Worm (Caenorhabditis elegans): Measurements from ENCODE around the gene F59E12.9.

ce11 chrII:5604441-5604840 is 42.4 kb downstream of the F59E12.9 start:
- TF ChIP-seq nhr-25 (tag; optimal IDR thresholded peaks at IDR 0.05) (no peak), snpc-4 (tag; optimal IDR thresholded peaks at IDR 0.05) (no peak), fos-1 (tag; optimal IDR thresholded peaks at IDR 0.05) (no peak), ZK546.5 (tag; optimal IDR thresholded peaks at IDR 0.05) (no peak), nhr-237 (tag; optimal IDR thresholded peaks at IDR 0.05) (no peak), lin-39 (tag; optimal IDR thresholded peaks at IDR 0.05) (no peak), peb-1 (tag; optimal IDR thresholded peaks at IDR 0.05) (no peak), blmp-1 (tag; optimal IDR thresholded peaks at IDR 0.05; ENCODE audit: insufficient read depth) (no peak), sem-4 (tag; optimal IDR thresholded peaks at IDR 0.05) (no peak), ama-1 (optimal IDR thresholded peaks at IDR 0.05) (no peak)
